5 worm cellular contexts compared by ENCODE assay signal in the genomic region with DNA sequence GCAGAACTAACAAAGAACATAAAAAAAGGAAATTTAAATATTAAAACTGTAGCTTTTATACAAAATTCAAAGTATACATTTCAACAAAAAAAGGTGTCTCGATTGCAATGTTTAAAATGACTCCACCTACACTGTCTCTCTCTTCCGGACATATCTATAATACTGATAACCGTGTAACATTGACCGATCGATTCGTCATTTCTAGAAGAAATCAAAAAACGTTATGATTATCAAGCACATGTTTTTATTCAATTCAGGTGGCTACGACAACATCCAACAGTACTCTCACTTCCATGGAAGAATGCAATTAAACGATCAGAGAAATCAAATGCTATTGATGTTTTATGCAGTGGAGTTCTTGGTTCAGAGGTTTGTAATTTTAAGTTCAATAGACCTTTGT.
TF ChIP-seq lines count a peak whose summit lies in the region.

No protein-coding gene starts in this region.

TF ChIP-seq in whole organism, L1 larva, 84 proteins besides CTCF, POLR2A, EP300 and RAD21:
- TF ChIP-seq nhr-237 (tag; optimal IDR thresholded peaks at IDR 0.05; lab: Kevin White, UChicago) (no peak), elt-2 (tag; optimal IDR thresholded peaks at IDR 0.05; lab: Kevin White, UChicago) (peak; percentile 60), efl-1 (optimal IDR thresholded peaks at IDR 0.05; lab: Kevin White, UChicago) (no peak), efl-1 (GFP tag; optimal IDR thresholded peaks at IDR 0.05 in 1 of 2; lab: Kevin White, UChicago) (no peak), C16A3.4 (tag; optimal IDR thresholded peaks at IDR 0.05; lab: Kevin White, UChicago) (no peak), vab-15 (tag; optimal IDR thresholded peaks at IDR 0.05; lab: Kevin White, UChicago) (no peak), irx-1 (tag; optimal IDR thresholded peaks at IDR 0.05; lab: Kevin White, UChicago) (no peak), xbp-1 (tag; optimal IDR thresholded peaks at IDR 0.05; lab: Kevin White, UChicago) (no peak), C34B4.2 (tag; optimal IDR thresholded peaks at IDR 0.05; lab: Kevin White, UChicago) (no peak), lin-35 (GFP tag; optimal IDR thresholded peaks at IDR 0.05; lab: Kevin White, UChicago) (peak in 1 of 2 experiments; percentile 23), ceh-63 (GFP tag; optimal IDR thresholded peaks at IDR 0.05; lab: Kevin White, UChicago) (no peak), nhr-77 (tag; optimal IDR thresholded peaks at IDR 0.05; lab: Kevin White, UChicago) (no peak), blmp-1 (tag; optimal IDR thresholded peaks at IDR 0.05; lab: Kevin White, UChicago) (no peak), nhr-11 (tag; optimal IDR thresholded peaks at IDR 0.05; lab: Kevin White, UChicago) (no peak)

TF ChIP-seq in whole organism, L2 larva, 48 proteins besides CTCF, POLR2A, EP300 and RAD21:
- peak; percentile 89 for TF ChIP-seq fos-1 (tag; optimal IDR thresholded peaks at IDR 0.05; lab: Kevin White, UChicago)
- no peak for TF ChIP-seq ZK546.5 (tag; optimal IDR thresholded peaks at IDR 0.05; lab: Kevin White, UChicago)
- no peak for TF ChIP-seq lin-39 (tag; optimal IDR thresholded peaks at IDR 0.05; lab: Kevin White, UChicago)
- peak; percentile 38 for TF ChIP-seq crh-2 (tag; optimal IDR thresholded peaks at IDR 0.05; lab: Kevin White, UChicago)

TF ChIP-seq in whole organism, L3 larva, 47 proteins besides CTCF, POLR2A, EP300 and RAD21:
- TF ChIP-seq nfya-1 (tag; optimal IDR thresholded peaks at IDR 0.05; lab: Kevin White, UChicago; ENCODE audit: insufficient read depth) (no peak), ceh-82 (tag; optimal IDR thresholded peaks at IDR 0.05; lab: Kevin White, UChicago) (no peak), nhr-77 (tag; optimal IDR thresholded peaks at IDR 0.05; lab: Kevin White, UChicago) (no peak), ceh-9 (tag; optimal IDR thresholded peaks at IDR 0.05; lab: Kevin White, UChicago) (no peak), egl-5 (tag; optimal IDR thresholded peaks at IDR 0.05; lab: Kevin White, UChicago) (no peak), nhr-43 (tag; optimal IDR thresholded peaks at IDR 0.05; lab: Kevin White, UChicago; ENCODE audit: poor library complexity, severe bottlenecking) (no peak), unc-62 (GFP tag; optimal IDR thresholded peaks at IDR 0.05; lab: Kevin White, UChicago) (no peak), elt-2 (tag; optimal IDR thresholded peaks at IDR 0.05; lab: Kevin White, UChicago) (peak; percentile 79), pqm-1 (tag; optimal IDR thresholded peaks at IDR 0.05; lab: Kevin White, UChicago) (peak; percentile 75), elt-3 (tag; optimal IDR thresholded peaks at IDR 0.05; lab: Kevin White, UChicago) (no peak), lin-39 (tag; optimal IDR thresholded peaks at IDR 0.05; lab: Kevin White, UChicago) (no peak), sea-2 (GFP tag; optimal IDR thresholded peaks at IDR 0.05; lab: Kevin White, UChicago) (no peak), nhr-76 (tag; optimal IDR thresholded peaks at IDR 0.05; lab: Kevin White, UChicago) (no peak), ztf-4 (tag; optimal IDR thresholded peaks at IDR 0.05; lab: Kevin White, UChicago) (no peak), hmg-11 (tag; optimal IDR thresholded peaks at IDR 0.05; lab: Kevin White, UChicago) (no peak), R02D3.7 (tag; optimal IDR thresholded peaks at IDR 0.05; lab: Kevin White, UChicago) (no peak), nhr-23 (tag; optimal IDR thresholded peaks at IDR 0.05; lab: Kevin White, UChicago) (no peak), pha-4 (tag; optimal IDR thresholded peaks at IDR 0.05; lab: Kevin White, UChicago) (peak; percentile 42), lin-15B (tag; optimal IDR thresholded peaks at IDR 0.05; lab: Kevin White, UChicago) (no peak), egl-27 (tag; optimal IDR thresholded peaks at IDR 0.05; lab: Kevin White, UChicago) (no peak), ceh-16 (tag; optimal IDR thresholded peaks at IDR 0.05; lab: Kevin White, UChicago) (no peak), ama-1 (optimal IDR thresholded peaks at IDR 0.05; lab: Kevin White, UChicago) (no peak), tbx-2 (tag; optimal IDR thresholded peaks at IDR 0.05; lab: Kevin White, UChicago) (no peak), skn-1 (tag; optimal IDR thresholded peaks at IDR 0.05; lab: Kevin White, UChicago) (no peak)

TF ChIP-seq in whole organism, L4 larva, 104 proteins besides CTCF, POLR2A, EP300 and RAD21 (continues in another document):
- TF ChIP-seq nhr-28 (tag; optimal IDR thresholded peaks at IDR 0.05; lab: Kevin White, UChicago), result peak; percentile 61
- TF ChIP-seq lin-15B (tag; optimal IDR thresholded peaks at IDR 0.05; lab: Kevin White, UChicago), result no peak
- no peak for TF ChIP-seq unc-39 (tag; optimal IDR thresholded peaks at IDR 0.05; lab: Kevin White, UChicago)
- no peak for TF ChIP-seq ZK546.5 (tag; optimal IDR thresholded peaks at IDR 0.05; lab: Kevin White, UChicago)
- no peak for TF ChIP-seq mxl-2 (GFP tag; conservative IDR thresholded peaks at IDR 0.05; lab: Robert Waterston, UW)
- no peak for TF ChIP-seq T26A8.4 (GFP tag; IDR thresholded peaks at IDR 0.05; lab: Robert Waterston, UW)
- TF ChIP-seq madf-9 (GFP tag; conservative IDR thresholded peaks at IDR 0.05; lab: Robert Waterston, UW), result no peak
- 0 out of 2 replicates have a peak, but pooled peaks have one; percentile 9 for TF ChIP-seq php-3 (GFP tag; IDR thresholded peaks at IDR 0.05; lab: Robert Waterston, UW)
- TF ChIP-seq egl-43 (GFP tag; IDR thresholded peaks at IDR 0.05; lab: Robert Waterston, UW), result no peak
- TF ChIP-seq zfp-3 (GFP tag; conservative IDR thresholded peaks at IDR 0.05; lab: Robert Waterston, UW), result no peak
- TF ChIP-seq saeg-2 (GFP tag; IDR thresholded peaks at IDR 0.05; lab: Robert Waterston, UW), result no peak
- TF ChIP-seq pqm-1 (tag; optimal IDR thresholded peaks at IDR 0.05; lab: Kevin White, UChicago), result peak; percentile 65
- no peak for TF ChIP-seq nhr-237 (tag; optimal IDR thresholded peaks at IDR 0.05; lab: Kevin White, UChicago)
- TF ChIP-seq gei-8 (GFP tag; optimal IDR thresholded peaks at IDR 0.05; lab: Kevin White, UChicago), result no peak
- TF ChIP-seq hlh-11 (tag; optimal IDR thresholded peaks at IDR 0.05; lab: Kevin White, UChicago), result peak; percentile 60
- no peak for TF ChIP-seq zag-1 (tag; optimal IDR thresholded peaks at IDR 0.05; lab: Kevin White, UChicago)
- no peak for TF ChIP-seq dpl-1 (GFP tag; optimal IDR thresholded peaks at IDR 0.05; lab: Kevin White, UChicago)
- TF ChIP-seq tra-1 (GFP tag; IDR thresholded peaks at IDR 0.05; lab: Robert Waterston, UW), result no peak
- no peak for TF ChIP-seq F49E8.2 (tag; optimal IDR thresholded peaks at IDR 0.05; lab: Kevin White, UChicago; ENCODE audit: borderline replicate concordance)
- no peak for TF ChIP-seq daf-19 (GFP tag; conservative IDR thresholded peaks at IDR 0.05; lab: Robert Waterston, UW)
- TF ChIP-seq lin-13 (GFP tag; optimal IDR thresholded peaks at IDR 0.05; lab: Kevin White, UChicago), result no peak
- no peak for TF ChIP-seq snpc-1.2 (GFP tag; IDR thresholded peaks at IDR 0.05; lab: Robert Waterston, UW)
- TF ChIP-seq snpc-4 (tag; optimal IDR thresholded peaks at IDR 0.05; lab: Kevin White, UChicago), result no peak
- TF ChIP-seq Y5F2A.4 (GFP tag; optimal IDR thresholded peaks at IDR 0.05; lab: Kevin White, UChicago), result no peak
- no peak for TF ChIP-seq duxl-1 (tag; optimal IDR thresholded peaks at IDR 0.05; lab: Kevin White, UChicago; ENCODE audit: poor library complexity)
- TF ChIP-seq tag-97 (GFP tag; IDR thresholded peaks at IDR 0.05; lab: Robert Waterston, UW), result no peak
- peak; percentile 57 for TF ChIP-seq dve-1 (tag; optimal IDR thresholded peaks at IDR 0.05; lab: Kevin White, UChicago; ENCODE audit: insufficient read depth)

TF ChIP-seq in whole organism, young adult, 124 proteins besides CTCF, POLR2A, EP300 and RAD21:
- TF ChIP-seq ceh-58 (GFP tag; IDR thresholded peaks at IDR 0.05; lab: Robert Waterston, UW) (no peak), nhr-80 (tag; optimal IDR thresholded peaks at IDR 0.05; lab: Kevin White, UChicago) (peak; percentile 70)
